Worm (Caenorhabditis elegans): Measurements from ENCODE around the gene C29H12.6.

C29H12.6 gene

ce11 chrII:6109989-6110388 lies 8.1 kb downstream of the C29H12.6 start:
- TF ChIP-seq K09A11.1 (tag; optimal IDR thresholded peaks at IDR 0.05; ENCODE audit: insufficient read depth) (no peak), ceh-19 (GFP tag; optimal IDR thresholded peaks at IDR 0.05) (no peak), ceh-30 (tag; optimal IDR thresholded peaks at IDR 0.05) (no peak), ceh-31 (tag; optimal IDR thresholded peaks at IDR 0.05) (no peak), npax-4 (tag; optimal IDR thresholded peaks at IDR 0.05) (no peak), zip-5 (tag; optimal IDR thresholded peaks at IDR 0.05) (no peak), C38D4.7 (GFP tag; optimal IDR thresholded peaks at IDR 0.05) (no peak)

- TF ChIP-seq tbx-7 (tag; optimal IDR thresholded peaks at IDR 0.05) (no peak), odd-2 (tag; optimal IDR thresholded peaks at IDR 0.05) (no peak), rnt-1 (tag; optimal IDR thresholded peaks at IDR 0.05) (no peak), ceh-14 (tag; optimal IDR thresholded peaks at IDR 0.05) (no peak), ceh-19 (GFP tag; optimal IDR thresholded peaks at IDR 0.05) (no peak), hlh-30 (tag; optimal IDR thresholded peaks at IDR 0.05; ENCODE audit: insufficient read depth) (no peak), gmeb-2 (tag; optimal IDR thresholded peaks at IDR 0.05) (no peak)
Measured at ce11 chrII:6107773-6108172, 10.3 kb downstream of the C29H12.6 start.

ce11 chrII:6103986-6104385 lies 14.1 kb downstream of the C29H12.6 start:
- TF ChIP-seq ceh-31 (tag; optimal IDR thresholded peaks at IDR 0.05) (no peak), pax-1 (tag; optimal IDR thresholded peaks at IDR 0.05) (no peak), fkh-6 (tag; optimal IDR thresholded peaks at IDR 0.05) (no peak), che-1 (tag; optimal IDR thresholded peaks at IDR 0.05) (no peak), ceh-34 (tag; optimal IDR thresholded peaks at IDR 0.05) (no peak), ceh-24 (tag; optimal IDR thresholded peaks at IDR 0.05) (no peak), ceh-45 (GFP tag; IDR thresholded peaks at IDR 0.05) (no peak), sox-4 (tag; optimal IDR thresholded peaks at IDR 0.05) (no peak), dmd-4 (tag; optimal IDR thresholded peaks at IDR 0.05; ENCODE audit: borderline replicate concordance) (no peak), pha-2 (tag; optimal IDR thresholded peaks at IDR 0.05) (no peak), fax-1 (tag; optimal IDR thresholded peaks at IDR 0.05) (no peak), ets-4 (tag; optimal IDR thresholded peaks at IDR 0.05) (no peak), nhr-11 (tag; optimal IDR thresholded peaks at IDR 0.05) (no peak), ceh-2 (tag; optimal IDR thresholded peaks at IDR 0.05) (no peak), eyg-1 (tag; optimal IDR thresholded peaks at IDR 0.05) (no peak), unc-3 (GFP tag; conservative IDR thresholded peaks at IDR 0.05) (no peak), unc-3 (tag; optimal IDR thresholded peaks at IDR 0.05) (no peak), hlh-6 (tag; optimal IDR thresholded peaks at IDR 0.05) (no peak)

ce11 chrII:6101475-6101874 lies 16.6 kb downstream of the C29H12.6 start:
- no peak for TF ChIP-seq hlh-15 (tag; optimal IDR thresholded peaks at IDR 0.05)
- TF ChIP-seq ceh-45 (GFP tag; IDR thresholded peaks at IDR 0.05) = no peak
- TF ChIP-seq hlh-6 (tag; optimal IDR thresholded peaks at IDR 0.05) = no peak
- TF ChIP-seq sdc-2 (tag; optimal IDR thresholded peaks at IDR 0.05) = no peak
- no peak for TF ChIP-seq hlh-30 (tag; optimal IDR thresholded peaks at IDR 0.05; ENCODE audit: insufficient read depth)
- no peak for TF ChIP-seq pax-1 (tag; optimal IDR thresholded peaks at IDR 0.05)
- no peak for TF ChIP-seq sox-2 (GFP tag; IDR thresholded peaks at IDR 0.05)
- TF ChIP-seq syd-9 (tag; optimal IDR thresholded peaks at IDR 0.05) = no peak
- TF ChIP-seq unc-42 (tag; optimal IDR thresholded peaks at IDR 0.05) = no peak
- no peak for TF ChIP-seq tbx-2 (tag; optimal IDR thresholded peaks at IDR 0.05)
- TF ChIP-seq C38D4.7 (GFP tag; optimal IDR thresholded peaks at IDR 0.05) = no peak
- no peak for TF ChIP-seq zip-5 (tag; optimal IDR thresholded peaks at IDR 0.05)
- no peak for TF ChIP-seq ahr-1 (tag; optimal IDR thresholded peaks at IDR 0.05)
- no peak for TF ChIP-seq fax-1 (tag; optimal IDR thresholded peaks at IDR 0.05)
- TF ChIP-seq ttx-3 (tag; optimal IDR thresholded peaks at IDR 0.05) = no peak

All from whole organism, late embryonic.